Worm (Caenorhabditis elegans) whole organism, young adult: Measurements from ENCODE around the gene lon-8.

Source experiments
- C06A6.2 ChIP-seq: fragments of 200-800 bp; sonication (Bioruptor generic); conservative IDR thresholded peaks from 2 replicates; pipeline ENCODE4 v1.3.6; 2022; ENCODE audit warnings: missing genetic modification characterization, missing compliant biosample characterization
- F49E8.2 ChIP-seq: sonication (generic microtip); optimal IDR thresholded peaks from 3 replicates; lab custom pipeline; 2017; ENCODE audit warnings: missing genetic modification characterization, mild to moderate bottlenecking, missing compliant biosample characterization, antibody characterized with exemption, moderate library complexity; ENCODE audit not compliant: insufficient read depth
- athp-1 ChIP-seq: sonication (generic microtip); optimal IDR thresholded peaks from 2 replicates; lab custom pipeline; 2017; ENCODE audit warnings: mild to moderate bottlenecking, missing genetic modification characterization, missing compliant biosample characterization
- ceh-58 ChIP-seq: fragments of 200-800 bp; sonication (Bioruptor generic); IDR thresholded peaks from 2 replicates; pipeline ENCODE4 v1.3.6; 2022; ENCODE audit warnings: missing genetic modification characterization, missing compliant biosample characterization
- efl-1 ChIP-seq: fragments of 150-350 bp; optimal IDR thresholded peaks from 2 replicates; lab custom pipeline; 2014; ENCODE audit warnings: missing biosample characterization, missing genetic modification reagents, missing genetic modification characterization
- ets-4 ChIP-seq: fragments of 200-800 bp; sonication (Bioruptor generic); optimal IDR thresholded peaks from 2 replicates; lab custom pipeline; 2018; ENCODE audit warnings: mild to moderate bottlenecking, missing genetic modification characterization, missing compliant biosample characterization
- him-1 ChIP-seq: sonication (generic microtip); optimal IDR thresholded peaks from 2 replicates; lab custom pipeline; 2016; ENCODE audit warnings: missing genotype, missing genetic modification reagents, missing genetic modification characterization, missing compliant biosample characterization
- nhr-179 ChIP-seq: sonication (generic microtip); optimal IDR thresholded peaks from 2 replicates; lab custom pipeline; 2016; ENCODE audit warnings: mild to moderate bottlenecking, missing genetic modification characterization, missing compliant biosample characterization
- pbrm-1 ChIP-seq: fragments of 200-800 bp; sonication (Bioruptor generic); IDR thresholded peaks from 2 replicates; pipeline ENCODE4 v1.3.6; 2022; ENCODE audit warnings: missing genetic modification reagents, missing genetic modification characterization, missing compliant biosample characterization
- sdz-38 ChIP-seq: sonication (generic microtip); optimal IDR thresholded peaks from 2 replicates; lab custom pipeline; 2016; ENCODE audit warnings: missing genotype, missing genetic modification characterization, missing compliant biosample characterization
- snpc-4 ChIP-seq, 5 experiments: fragments of 150-350 bp in 1 of 5; sonication (generic microtip) in 4 of 5; optimal IDR thresholded peaks; 2 replicates each; lab custom pipeline; 2014 to 2018; ENCODE audit warnings: missing genetic modification characterization in 5 of 5, missing biosample characterization in 3 of 5, antibody characterized with exemption in 2 of 5, mild to moderate bottlenecking in 2 of 5, missing compliant biosample characterization in 2 of 5, missing genotype in 2 of 5, moderate library complexity in 2 of 5, missing genetic modification reagents in 1 of 5
- unc-62 ChIP-seq: fragments of 150-350 bp; optimal IDR thresholded peaks from 2 replicates; lab custom pipeline; 2014; ENCODE audit warnings: missing biosample characterization, missing genetic modification reagents, missing genetic modification characterization

ce11 chrV:18017226-18017625 lies 16.1 kb upstream of the lon-8 start, which contains the start of gene srh-134:
- TF ChIP-seq pbrm-1 (GFP tag; lab: Robert Waterston, UW) (no peak), efl-1 (no peak), athp-1 (tag; lab: Kevin White, UChicago) (no peak), ets-4 (GFP tag; lab: Kevin White, UChicago) (no peak), ceh-58 (GFP tag; lab: Robert Waterston, UW) (no peak), F49E8.2 (tag; lab: Kevin White, UChicago) (no peak), unc-62 (GFP tag; lab: Kevin White, UChicago) (no peak), C06A6.2 (GFP tag; lab: Robert Waterston, UW) (no peak), snpc-4 (GFP tag; optimal IDR thresholded peaks at IDR 0.05; lab: Kevin White, UChicago) (no peak), snpc-4 (tag; optimal IDR thresholded peaks at IDR 0.05; lab: Kevin White, UChicago) (no peak), him-1 (tag; lab: Kevin White, UChicago) (no peak), sdz-38 (no peak), nhr-179 (tag; lab: Kevin White, UChicago) (no peak)
